Worm (Caenorhabditis elegans) whole organism, L1 larva: Measurements from ENCODE around the gene Y75B8A.6.
A peak's percentile ranks its signal among the peaks of the same experiment; 100 is the strongest.

ENCODE experiments used
- ceh-8 ChIP-seq: fragments of 200-800 bp; sonication (Bioruptor generic); optimal IDR thresholded peaks from 2 replicates; lab custom pipeline; 2018; ENCODE audit warnings: mild to moderate bottlenecking, missing genetic modification characterization, moderate library complexity, missing compliant biosample characterization
- dpl-1 ChIP-seq, 3 experiments: fragments of 150-350 bp in 2 of 3; sonication (generic microtip) in 1 of 3; optimal IDR thresholded peaks; 2 replicates each; lab custom pipeline; 2014 to 2017; ENCODE audit warnings: missing biosample characterization in 3 of 3, missing genetic modification characterization in 3 of 3, missing genetic modification reagents in 3 of 3
- efl-1 ChIP-seq, 4 experiments: fragments of 150-350 bp; optimal IDR thresholded peaks in 3 of 4; peaks in 1 of 4; 1 replicate in 1 of 4; 2 replicates in 3 of 4; lab custom pipeline; 2014; ENCODE audit warnings: missing biosample characterization in 2 of 4, missing genetic modification characterization in 2 of 4, missing genetic modification reagents in 2 of 4
- elt-2 ChIP-seq: sonication (generic microtip); optimal IDR thresholded peaks from 2 replicates; lab custom pipeline; 2016; ENCODE audit warnings: missing genetic modification characterization, mild to moderate bottlenecking, inconsistent platforms, missing compliant biosample characterization, missing genetic modification reagents
- ets-5 ChIP-seq: fragments of 200-800 bp; sonication (Bioruptor generic); IDR thresholded peaks from 2 replicates; pipeline ENCODE4 v1.3.6; 2022; ENCODE audit warnings: missing genetic modification characterization, missing compliant biosample characterization
- irx-1 ChIP-seq: sonication (generic microtip); optimal IDR thresholded peaks from 2 replicates; lab custom pipeline; 2016; ENCODE audit warnings: missing genetic modification characterization, missing compliant biosample characterization
- jun-1 ChIP-seq: fragments of 150-350 bp; optimal IDR thresholded peaks from 2 replicates; lab custom pipeline; 2014; ENCODE audit warnings: missing biosample characterization, missing genetic modification reagents, missing genetic modification characterization
- lin-13 ChIP-seq: fragments of 150-350 bp; optimal IDR thresholded peaks from 2 replicates; lab custom pipeline; 2014; ENCODE audit warnings: missing biosample characterization, missing genetic modification reagents, missing genetic modification characterization
- mdl-1 ChIP-seq, 2 experiments: fragments of 150-350 bp; optimal IDR thresholded peaks; 2 replicates each; lab custom pipeline; 2014 to 2017; ENCODE audit warnings: missing biosample characterization in 2 of 2, missing genetic modification characterization in 2 of 2, inconsistent platforms in 1 of 2
- nhr-237 ChIP-seq: fragments of 150-350 bp; optimal IDR thresholded peaks from 2 replicates; lab custom pipeline; 2014; ENCODE audit warnings: missing biosample characterization, missing genetic modification characterization
- nhr-47 ChIP-seq: sonication (generic microtip); optimal IDR thresholded peaks from 2 replicates; lab custom pipeline; 2016; ENCODE audit warnings: mild to moderate bottlenecking, missing genetic modification characterization, moderate library complexity, missing compliant biosample characterization
- snpc-4 ChIP-seq: fragments of 150-350 bp; optimal IDR thresholded peaks from 2 replicates; lab custom pipeline; 2014; ENCODE audit warnings: missing biosample characterization, missing genetic modification characterization
- sox-4 ChIP-seq: sonication (generic microtip); optimal IDR thresholded peaks from 2 replicates; lab custom pipeline; 2016; ENCODE audit warnings: missing genetic modification characterization, missing compliant biosample characterization
- ztf-11 ChIP-seq, 2 experiments: sonication (generic microtip); optimal IDR thresholded peaks; 2 replicates each; lab custom pipeline; 2016 to 2017; ENCODE audit warnings: missing genetic modification characterization in 2 of 2, missing biosample characterization in 1 of 2, missing compliant biosample characterization in 1 of 2

DNA sequence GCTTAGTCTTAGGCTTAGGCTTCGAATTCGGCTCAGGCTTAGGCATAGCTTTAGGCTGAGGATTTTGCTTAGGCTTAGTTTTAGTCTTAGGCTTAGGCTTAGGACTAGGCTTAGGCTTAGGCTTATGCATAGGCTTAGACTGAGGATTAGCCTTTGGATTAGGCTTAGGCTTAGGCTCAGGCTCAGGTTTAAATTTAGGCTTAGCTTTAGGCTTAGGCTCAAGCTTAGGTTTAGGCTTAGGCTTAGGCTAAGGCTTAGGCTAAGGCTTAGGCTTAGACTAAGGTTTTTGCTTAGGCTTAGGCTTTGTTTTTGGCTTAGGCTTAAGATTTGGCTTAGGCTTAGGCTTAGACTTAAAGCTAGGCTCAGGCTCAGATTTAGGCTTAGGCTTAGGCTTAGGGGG lies 1.6 kb upstream of the Y75B8A.6 start:
- no peak for TF ChIP-seq irx-1 (tag; lab: Kevin White, UChicago)
- TF ChIP-seq ets-5 (GFP tag; lab: Robert Waterston, UW): no peak
- TF ChIP-seq sox-4 (tag; lab: Kevin White, UChicago): no peak
- TF ChIP-seq lin-13 (GFP tag; lab: Kevin White, UChicago): no peak
- TF ChIP-seq elt-2 (tag; lab: Kevin White, UChicago): no peak
- TF ChIP-seq efl-1 (optimal IDR thresholded peaks at IDR 0.05; lab: Kevin White, UChicago): no peak
- peak in 1 of 2 experiments; percentile 38 for TF ChIP-seq efl-1 (GFP tag; optimal IDR thresholded peaks at IDR 0.05 in 1 of 2; lab: Kevin White, UChicago)
- no peak for TF ChIP-seq jun-1 (tag; lab: Kevin White, UChicago)
- TF ChIP-seq nhr-47 (tag; lab: Kevin White, UChicago): no peak
- TF ChIP-seq mdl-1 (tag; optimal IDR thresholded peaks at IDR 0.05; lab: Kevin White, UChicago): no peak
- TF ChIP-seq nhr-237 (tag; lab: Kevin White, UChicago): no peak
- TF ChIP-seq dpl-1 (GFP tag; optimal IDR thresholded peaks at IDR 0.05; lab: Kevin White, UChicago): no peak
- TF ChIP-seq ztf-11 (tag; optimal IDR thresholded peaks at IDR 0.05; lab: Kevin White, UChicago): no peak
- no peak for TF ChIP-seq snpc-4 (tag; lab: Kevin White, UChicago)
- TF ChIP-seq ceh-8 (GFP tag; lab: Kevin White, UChicago): no peak
